Worm (Caenorhabditis elegans): Measurements from ENCODE around the gene srw-107.

DNA sequence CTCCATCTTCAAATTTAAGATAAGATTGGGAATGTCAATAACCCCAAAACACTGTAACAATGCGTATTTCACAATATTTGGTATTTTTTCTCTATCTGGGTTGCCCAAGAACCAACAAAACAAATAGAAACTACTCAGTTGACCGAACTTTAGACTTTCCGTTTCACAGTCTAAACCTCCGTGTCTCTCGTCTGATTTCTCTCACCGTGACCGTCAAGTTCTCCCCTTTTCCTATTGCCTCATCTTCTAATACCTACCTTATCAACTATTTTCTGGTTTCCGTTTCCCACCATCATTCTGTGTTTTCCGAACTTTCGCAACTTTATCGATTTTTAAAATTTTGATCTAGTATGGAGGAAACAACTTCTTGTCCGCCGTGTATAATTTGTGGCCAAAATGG lies 27.1 kb downstream of the srw-107 start, which contains the start of gene nhr-131:
- TF ChIP-seq unc-3 (GFP tag; conservative IDR thresholded peaks at IDR 0.05) (no peak), unc-3 (tag; optimal IDR thresholded peaks at IDR 0.05) (no peak), pha-4 (tag; optimal IDR thresholded peaks at IDR 0.05) (no peak)
